Fruit fly (Drosophila melanogaster) whole organism, embryonic: ENCODE measurements around the gene nAChRalpha7.

Experiments used
- Abd-B ChIP-seq: fragments of 200-800 bp; sonication (Bioruptor generic); optimal IDR thresholded peaks from 2 replicates; lab custom pipeline; 2018; ENCODE audit warnings: missing biosample characterization, mild to moderate bottlenecking, missing genetic modification characterization, moderate library complexity
- Asciz ChIP-seq: fragments of 200-800 bp; sonication (Bioruptor generic); optimal IDR thresholded peaks from 2 replicates; lab custom pipeline; 2017; ENCODE audit warnings: missing biosample characterization, mild to moderate bottlenecking, missing genetic modification characterization, missing genetic modification reagents
- B-H2 ChIP-seq: fragments of 200-800 bp; sonication (Bioruptor generic); optimal IDR thresholded peaks from 2 replicates; lab custom pipeline; 2018; ENCODE audit warnings: missing biosample characterization, mild to moderate bottlenecking, missing genetic modification characterization
- Blimp-1 ChIP-seq: fragments of 200-800 bp; sonication (Bioruptor generic); optimal IDR thresholded peaks from 3 replicates; lab custom pipeline; 2018; ENCODE audit warnings: missing biosample characterization, missing genetic modification characterization, mild to moderate bottlenecking, moderate library complexity, missing genetic modification reagents
- CG10147 ChIP-seq: fragments of 200-800 bp; sonication (Bioruptor generic); optimal IDR thresholded peaks from 2 replicates; lab custom pipeline; 2019; ENCODE audit warnings: missing biosample characterization, mild to moderate bottlenecking, missing genetic modification characterization, moderate library complexity
- CG1024 ChIP-seq: fragments of 200-800 bp; sonication (Bioruptor generic); IDR thresholded peaks from 2 replicates; pipeline ENCODE4 v1.3.6; 2022; ENCODE audit warnings: missing biosample characterization, missing genetic modification characterization
- CG10543 ChIP-seq: fragments of 200-800 bp; sonication (Bioruptor generic); optimal IDR thresholded peaks from 3 replicates; lab custom pipeline; 2017; ENCODE audit warnings: missing biosample characterization, mild to moderate bottlenecking, missing genetic modification characterization, moderate library complexity
- CG11398 ChIP-seq: fragments of 200-800 bp; sonication (Bioruptor generic); optimal IDR thresholded peaks from 2 replicates; lab custom pipeline; 2016; ENCODE audit warnings: missing biosample characterization, missing genetic modification characterization
- CG11504 ChIP-seq: fragments of 200-800 bp; sonication (Bioruptor generic); optimal IDR thresholded peaks from 3 replicates; lab custom pipeline; 2019; ENCODE audit warnings: missing biosample characterization, mild to moderate bottlenecking, missing genetic modification characterization, moderate library complexity
- CG11695 ChIP-seq: fragments of 200-800 bp; sonication (Bioruptor generic); IDR thresholded peaks from 3 replicates; pipeline ENCODE4 v1.3.6; 2022; ENCODE audit warnings: missing biosample characterization, missing genetic modification characterization
- CG14965 ChIP-seq: fragments of 200-800 bp; sonication (Bioruptor generic); optimal IDR thresholded peaks from 2 replicates; lab custom pipeline; 2016; ENCODE audit warnings: missing biosample characterization, missing genetic modification characterization, borderline replicate concordance
- CG17328 ChIP-seq: fragments of 200-800 bp; sonication (Bioruptor generic); IDR thresholded peaks from 2 replicates; pipeline ENCODE4 v1.3.6; 2022; ENCODE audit warnings: missing biosample characterization, missing genetic modification characterization
- CG17359 ChIP-seq: fragments of 200-800 bp; sonication (Bioruptor generic); optimal IDR thresholded peaks from 3 replicates; lab custom pipeline; 2018; ENCODE audit warnings: missing biosample characterization, mild to moderate bottlenecking, missing genetic modification characterization, moderate library complexity
- CG30403 ChIP-seq: fragments of 200-800 bp; sonication (Bioruptor generic); optimal IDR thresholded peaks from 3 replicates; lab custom pipeline; 2016; ENCODE audit warnings: missing biosample characterization, missing genetic modification characterization
- CG31388 ChIP-seq: fragments of 200-800 bp; sonication (Bioruptor generic); optimal IDR thresholded peaks from 2 replicates; lab custom pipeline; 2016; ENCODE audit warnings: missing biosample characterization, missing genetic modification characterization
- CG31441 ChIP-seq: fragments of 200-800 bp; sonication (Bioruptor generic); IDR thresholded peaks from 2 replicates; pipeline ENCODE4 v1.3.6; 2022; ENCODE audit warnings: missing biosample characterization, missing genetic modification characterization
- CG3163 ChIP-seq: fragments of 200-800 bp; sonication (Bioruptor generic); optimal IDR thresholded peaks from 3 replicates; lab custom pipeline; 2016; ENCODE audit warnings: missing biosample characterization, missing genetic modification characterization
- CG32767 ChIP-seq: fragments of 200-800 bp; sonication (Bioruptor generic); IDR thresholded peaks from 2 replicates; pipeline ENCODE4 v1.3.6; 2022; ENCODE audit warnings: missing biosample characterization, missing genetic modification characterization
- CG33213 ChIP-seq: fragments of 200-800 bp; sonication (Bioruptor generic); optimal IDR thresholded peaks from 3 replicates; lab custom pipeline; 2016; ENCODE audit warnings: missing biosample characterization, missing genetic modification characterization
- CG33557 ChIP-seq: fragments of 200-800 bp; sonication (Bioruptor generic); optimal IDR thresholded peaks from 2 replicates; lab custom pipeline; 2019; ENCODE audit warnings: missing biosample characterization, mild to moderate bottlenecking, missing genetic modification characterization, moderate library complexity
- CG34422 ChIP-seq: fragments of 200-800 bp; sonication (Bioruptor generic); IDR thresholded peaks from 3 replicates; pipeline ENCODE4 v1.3.6; 2022; ENCODE audit warnings: missing biosample characterization, missing genetic modification characterization
- CG6689 ChIP-seq: fragments of 200-800 bp; sonication (Bioruptor generic); IDR thresholded peaks from 2 replicates; pipeline ENCODE4 v1.3.6; 2022; ENCODE audit warnings: missing biosample characterization, missing genetic modification characterization
- CrebB ChIP-seq: fragments of 200-800 bp; sonication (Bioruptor generic); optimal IDR thresholded peaks from 3 replicates; lab custom pipeline; 2018; ENCODE audit warnings: missing biosample characterization, mild to moderate bottlenecking, missing genetic modification characterization
- E2f2 ChIP-seq: fragments of 200-800 bp; sonication (Bioruptor generic); IDR thresholded peaks from 2 replicates; pipeline ENCODE4 v1.3.6; 2022; ENCODE audit warnings: missing biosample characterization, missing genetic modification characterization
- Fer3 ChIP-seq: fragments of 200-800 bp; sonication (Bioruptor generic); optimal IDR thresholded peaks from 2 replicates; lab custom pipeline; 2018; ENCODE audit warnings: missing biosample characterization, mild to moderate bottlenecking, missing genetic modification characterization, moderate library complexity
- Jarid2 ChIP-seq: fragments of 200-800 bp; sonication (Bioruptor generic); optimal IDR thresholded peaks from 3 replicates; lab custom pipeline; 2017; ENCODE audit warnings: mild to moderate bottlenecking, missing biosample characterization, missing genetic modification reagents, missing genetic modification characterization
- Med ChIP-seq: fragments of 200-800 bp; sonication (Bioruptor generic); peaks from one replicate; lab custom pipeline; 2016; ENCODE audit warnings: missing biosample characterization, missing genetic modification characterization, mild to moderate bottlenecking, inconsistent platforms, moderate library complexity
- abd-A ChIP-seq: fragments of 200-800 bp; sonication (Bioruptor generic); optimal IDR thresholded peaks from 3 replicates; lab custom pipeline; 2019; ENCODE audit warnings: missing biosample characterization, mild to moderate bottlenecking, missing genetic modification characterization, moderate library complexity
- cad ChIP-seq: fragments of >200 bp; optimal IDR thresholded peaks from 2 replicates; lab custom pipeline; 2017; ENCODE audit warnings: missing biosample characterization, missing genetic modification characterization
- caup ChIP-seq: fragments of 200-800 bp; sonication (Bioruptor generic); optimal IDR thresholded peaks from 3 replicates; lab custom pipeline; 2017; ENCODE audit warnings: missing biosample characterization, mild to moderate bottlenecking, missing genetic modification characterization, moderate library complexity; ENCODE audit not compliant: severe bottlenecking
- dm ChIP-seq: fragments of 200-800 bp; sonication (Bioruptor generic); optimal IDR thresholded peaks from 3 replicates; lab custom pipeline; 2016; ENCODE audit warnings: missing biosample characterization, missing genetic modification characterization
- dmrt11E ChIP-seq: fragments of 200-800 bp; sonication (Bioruptor generic); optimal IDR thresholded peaks from 3 replicates; lab custom pipeline; 2018; ENCODE audit warnings: missing biosample characterization, mild to moderate bottlenecking, missing genetic modification characterization, moderate library complexity
- dpn ChIP-seq, 2 experiments: fragments of 200-800 bp; sonication (Bioruptor generic); optimal IDR thresholded peaks; 3 replicates each; lab custom pipeline; 2016; ENCODE audit warnings: missing biosample characterization in 2 of 2, missing genetic modification characterization in 2 of 2
- fd102C ChIP-seq: fragments of 200-800 bp; sonication (Bioruptor generic); optimal IDR thresholded peaks from 2 replicates; lab custom pipeline; 2018; ENCODE audit warnings: missing biosample characterization, mild to moderate bottlenecking, missing genetic modification characterization, moderate library complexity
- gfzf ChIP-seq: fragments of 200-800 bp; sonication (Bioruptor generic); optimal IDR thresholded peaks from 2 replicates; lab custom pipeline; 2016; ENCODE audit warnings: missing biosample characterization, mild to moderate bottlenecking, missing genetic modification characterization, moderate library complexity
- ind ChIP-seq: fragments of 200-800 bp; sonication (Bioruptor generic); optimal IDR thresholded peaks from 3 replicates; lab custom pipeline; 2016; ENCODE audit warnings: missing biosample characterization, missing genetic modification characterization
- lbe ChIP-seq: fragments of 200-800 bp; sonication (Bioruptor generic); optimal IDR thresholded peaks from 2 replicates; lab custom pipeline; 2016; ENCODE audit warnings: missing biosample characterization, mild to moderate bottlenecking, missing genetic modification characterization
- maf-S ChIP-seq: fragments of 200-800 bp; sonication (Bioruptor generic); optimal IDR thresholded peaks from 2 replicates; lab custom pipeline; 2016; ENCODE audit warnings: missing biosample characterization, missing genetic modification characterization
- mld ChIP-seq: fragments of 200-800 bp; sonication (Bioruptor generic); IDR thresholded peaks from 3 replicates; pipeline ENCODE4 v1.3.6; 2022; ENCODE audit warnings: missing biosample characterization, missing genetic modification characterization; ENCODE audit not compliant: partially characterized antibody
- phol ChIP-seq: fragments of 200-800 bp; sonication (Bioruptor generic); optimal IDR thresholded peaks from 3 replicates; lab custom pipeline; 2018; ENCODE audit warnings: missing biosample characterization, mild to moderate bottlenecking, missing genetic modification characterization, moderate library complexity
- sens-2 ChIP-seq: fragments of 200-800 bp; sonication (Bioruptor generic); IDR thresholded peaks from 2 replicates; pipeline ENCODE4 v1.3.6; 2022; ENCODE audit warnings: missing biosample characterization, missing genetic modification characterization
- sob ChIP-seq: fragments of 200-800 bp; sonication (Bioruptor generic); IDR thresholded peaks from 2 replicates; pipeline ENCODE4 v1.3.6; 2022; ENCODE audit warnings: missing biosample characterization, missing genetic modification characterization
- tll ChIP-seq, 2 experiments: fragments of 200-800 bp in 1 of 2; fragments of >200 bp in 1 of 2; sonication (Bioruptor generic) in 1 of 2; optimal IDR thresholded peaks; 2 replicates each; lab custom pipeline; 2017 to 2019; ENCODE audit warnings: missing biosample characterization in 2 of 2, missing genetic modification characterization in 2 of 2, mild to moderate bottlenecking in 1 of 2, moderate library complexity in 1 of 2
- tup ChIP-seq: fragments of 200-800 bp; sonication (Bioruptor generic); optimal IDR thresholded peaks from 2 replicates; lab custom pipeline; 2016; ENCODE audit warnings: missing biosample characterization, mild to moderate bottlenecking, missing genetic modification characterization, moderate library complexity
- vnd ChIP-seq: fragments of 200-800 bp; sonication (Bioruptor generic); IDR thresholded peaks from 3 replicates; pipeline ENCODE4 v1.3.6; 2022; ENCODE audit warnings: missing biosample characterization, missing genetic modification characterization; ENCODE audit not compliant: partially characterized antibody
- z ChIP-seq: fragments of 200-800 bp; sonication (Bioruptor generic); IDR thresholded peaks from 3 replicates; pipeline ENCODE4 v1.3.6; 2022; ENCODE audit warnings: missing biosample characterization, missing genetic modification characterization
- zen2 ChIP-seq: fragments of 200-800 bp; sonication (Bioruptor generic); IDR thresholded peaks from 3 replicates; pipeline ENCODE4 v1.3.6; 2022; ENCODE audit warnings: missing biosample characterization, missing genetic modification characterization; ENCODE audit not compliant: partially characterized antibody
- zf30C ChIP-seq: fragments of 200-800 bp; sonication (Bioruptor generic); optimal IDR thresholded peaks from 3 replicates; lab custom pipeline; 2018; ENCODE audit warnings: missing biosample characterization, mild to moderate bottlenecking, missing genetic modification characterization

Gene nAChRalpha7

DNA sequence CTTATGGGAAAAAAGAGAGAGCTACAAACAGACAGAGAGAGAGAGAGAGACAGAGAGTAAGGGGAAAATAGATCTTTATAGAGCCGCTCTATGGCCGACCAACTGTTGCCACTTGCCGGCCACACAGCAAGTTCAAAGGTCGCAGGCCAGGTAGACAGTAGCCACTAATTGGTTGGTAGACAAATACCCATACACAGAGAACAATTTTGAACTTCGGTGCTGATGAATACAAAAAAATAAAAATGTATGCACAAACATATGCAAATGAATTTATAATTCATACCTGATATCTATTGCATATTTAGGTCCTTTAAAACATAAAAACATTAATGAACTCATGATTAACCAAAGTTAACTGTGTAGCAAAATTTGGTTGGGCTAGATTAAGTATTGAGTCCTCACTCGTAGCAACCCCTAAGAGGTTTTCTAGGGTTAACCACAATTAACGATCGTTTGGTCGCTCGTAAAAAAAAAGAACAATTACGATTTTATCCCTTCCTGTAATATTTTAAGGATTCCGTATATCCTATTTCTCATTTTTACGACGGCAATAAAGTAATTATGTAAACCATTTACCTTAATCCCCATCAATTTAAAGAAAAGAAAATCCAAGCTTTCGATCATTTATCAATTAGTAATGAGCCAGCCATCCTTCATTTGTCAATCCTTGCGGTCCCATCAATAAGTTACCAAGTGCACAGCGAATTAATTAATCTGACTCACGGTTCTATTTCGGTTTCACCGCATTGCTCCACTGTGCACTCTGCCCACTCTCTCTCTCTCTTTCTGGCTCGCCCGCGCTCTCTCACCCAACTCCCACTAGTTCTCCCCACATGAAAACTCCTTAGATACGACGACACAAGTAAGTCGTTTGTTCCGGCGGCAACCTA lies 25.1 kb downstream of the nAChRalpha7 start (continued):
- TF ChIP-seq CG30403 (GFP tag; lab: Kevin White, UChicago) (no peak), gfzf (GFP tag; lab: Kevin White, UChicago) (no peak), Abd-B (GFP tag; lab: Kevin White, UChicago) (no peak), lbe (no peak), E2f2 (no peak), CrebB (tag; lab: Kevin White, UChicago) (no peak), CG10543 (GFP tag; lab: Kevin White, UChicago) (no peak), CG14965 (GFP tag; lab: Kevin White, UChicago) (no peak), mld (GFP tag; lab: Robert Waterston, UW) (no peak), CG11398 (no peak), Fer3 (tag; lab: Kevin White, UChicago) (no peak), Blimp-1 (no peak), caup (GFP tag; lab: Kevin White, UChicago) (no peak), CG6689 (GFP tag; lab: Robert Waterston, UW) (no peak), CG10147 (GFP tag; lab: Kevin White, UChicago) (no peak), Jarid2 (GFP tag; lab: Kevin White, UChicago) (no peak), tup (no peak), dmrt11E (tag; lab: Kevin White, UChicago) (peak; percentile 57), cad (GFP tag; lab: Kevin White, UChicago) (no peak), CG31441 (GFP tag; lab: Robert Waterston, UW) (no peak), CG33213 (GFP tag; lab: Kevin White, UChicago) (no peak), sob (GFP tag; lab: Robert Waterston, UW) (no peak), zen2 (GFP tag; lab: Robert Waterston, UW) (no peak), dm (GFP tag; lab: Kevin White, UChicago) (no peak), Med (peak; percentile 54), CG33557 (GFP tag; lab: Kevin White, UChicago) (no peak), zf30C (peak; percentile 85), CG31388 (GFP tag; lab: Kevin White, UChicago) (no peak), CG11504 (tag; lab: Kevin White, UChicago) (no peak), CG1024 (GFP tag; lab: Robert Waterston, UW) (no peak), sens-2 (GFP tag; lab: Robert Waterston, UW) (no peak), vnd (GFP tag; lab: Robert Waterston, UW) (no peak), abd-A (tag; lab: Kevin White, UChicago) (no peak), fd102C (GFP tag; lab: Kevin White, UChicago) (peak; percentile 17), CG3163 (GFP tag; lab: Kevin White, UChicago) (no peak), ind (GFP tag; lab: Kevin White, UChicago) (no peak), CG17359 (no peak), tll (GFP tag; optimal IDR thresholded peaks at IDR 0.05; lab: Kevin White, UChicago) (no peak), phol (tag; lab: Kevin White, UChicago) (peak; percentile 11), CG32767 (GFP tag; lab: Robert Waterston, UW) (no peak), CG34422 (GFP tag; lab: Robert Waterston, UW) (no peak; the same call in 2 of the 3 replicates), z (GFP tag; lab: Robert Waterston, UW) (no peak), dpn (GFP tag; optimal IDR thresholded peaks at IDR 0.05; lab: Kevin White, UChicago) (no peak), maf-S (GFP tag; lab: Kevin White, UChicago) (no peak), CG17328 (GFP tag; lab: Robert Waterston, UW) (no peak), Asciz (GFP tag; lab: Kevin White, UChicago) (no peak), B-H2 (GFP tag; lab: Kevin White, UChicago) (no peak), CG11695 (GFP tag; lab: Robert Waterston, UW) (no peak)
